Fruit fly (Drosophila melanogaster) whole organism: ENCODE measurements around the gene Cyp313a1.

Experiments used
- CG8478 ChIP-seq: fragments of >200 bp; optimal IDR thresholded peaks from 2 replicates; lab custom pipeline; 2018; ENCODE audit warnings: inconsistent platforms
- Dll ChIP-seq: fragments of >200 bp; optimal IDR thresholded peaks from 2 replicates; lab custom pipeline; 2017
- EcR ChIP-seq, 2 experiments: fragments of >200 bp; optimal IDR thresholded peaks; 2 replicates each; lab custom pipeline; 2017; ENCODE audit warnings: missing biosample characterization in 2 of 2, missing genetic modification characterization in 2 of 2, missing genetic modification reagents in 2 of 2
- pan ChIP-seq: fragments of >200 bp; optimal IDR thresholded peaks from 2 replicates; lab custom pipeline; 2017
- psq ChIP-seq: fragments of >200 bp; optimal IDR thresholded peaks from 2 replicates; lab custom pipeline; 2017
- usp ChIP-seq: fragments of >200 bp; optimal IDR thresholded peaks from 2 replicates; lab custom pipeline; 2017; ENCODE audit warnings: missing biosample characterization, missing genetic modification characterization, mixed read lengths

Cyp313a1 gene

DNA sequence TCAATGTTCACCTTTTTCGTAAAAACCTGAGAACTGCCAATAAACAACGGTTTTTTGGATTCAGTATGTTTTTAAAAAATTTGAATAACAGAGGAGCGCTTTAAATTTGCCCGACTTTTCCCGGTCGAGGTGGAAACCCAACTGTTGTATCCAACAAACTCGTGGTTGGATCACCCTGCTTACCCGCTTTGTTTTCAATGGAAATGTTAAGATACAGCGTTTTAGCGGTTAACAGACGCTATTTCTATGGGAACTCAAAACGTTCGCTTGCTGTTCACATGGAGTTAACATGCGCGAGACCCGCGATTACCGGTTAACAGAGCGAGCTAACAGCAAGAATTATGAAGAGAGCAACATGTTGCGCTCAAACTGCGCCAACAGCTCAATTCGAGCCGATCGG is 39.3 kb upstream of the Cyp313a1 start, which contains the start of gene cv-c:
Gene cv-c (minus strand): TSS at position 145 of the 400 bp plus-strand sequence.
- TF ChIP-seq EcR (GFP tag; optimal IDR thresholded peaks at IDR 0.05; lab: Kevin White, UChicago) (no peak), psq (lab: Kevin White, UChicago) (no peak)

DNA sequence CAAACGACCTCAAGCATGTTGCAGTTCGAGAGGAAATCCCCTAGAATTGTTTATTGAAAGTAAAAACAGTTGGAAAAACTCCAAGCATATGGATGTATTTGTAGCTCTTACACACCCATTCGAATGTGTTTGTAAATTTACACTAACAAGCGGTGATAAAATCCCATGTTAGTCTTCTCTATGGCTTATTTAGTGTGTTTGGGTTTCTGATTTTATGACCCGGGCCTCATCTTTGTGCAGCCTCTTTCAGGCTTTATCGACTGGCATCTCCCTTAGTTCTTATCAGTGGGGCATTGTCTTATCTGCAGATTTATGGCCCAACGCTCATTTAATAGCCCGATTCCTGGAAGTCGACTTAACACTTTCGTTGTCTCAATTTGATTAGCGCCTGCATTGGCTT is 38.9 kb upstream of the Cyp313a1 start:
- TF ChIP-seq psq (lab: Kevin White, UChicago) (no peak), pan (no peak), EcR (GFP tag; optimal IDR thresholded peaks at IDR 0.05; lab: Kevin White, UChicago) (no peak), usp (GFP tag; lab: Kevin White, UChicago) (no peak), Dll (lab: Kevin White, UChicago) (no peak), CG8478 (lab: Kevin White, UChicago) (no peak)

DNA sequence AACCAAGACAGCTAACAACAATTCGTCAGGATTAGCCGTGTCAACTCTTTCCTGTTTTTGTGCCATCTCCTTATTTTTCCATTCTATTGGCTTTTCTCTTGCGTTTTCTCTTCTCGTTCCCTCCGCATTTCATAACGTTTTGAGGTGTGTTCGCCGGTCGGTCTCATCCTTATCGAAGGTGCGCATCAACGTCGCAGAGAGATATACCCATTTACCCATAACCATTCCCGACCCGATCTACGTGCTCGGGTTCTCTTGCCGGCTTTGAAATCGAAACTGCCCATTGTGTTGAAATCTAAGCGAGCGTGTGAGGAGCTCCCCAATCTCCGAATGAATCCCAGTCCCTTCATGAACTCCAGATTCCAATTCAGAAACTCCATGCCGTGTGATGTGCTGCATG is 37.9 kb upstream of the Cyp313a1 start:
- TF ChIP-seq usp (GFP tag; lab: Kevin White, UChicago), result no peak
- no peak for TF ChIP-seq pan
- no peak for TF ChIP-seq psq (lab: Kevin White, UChicago)
- TF ChIP-seq CG8478 (lab: Kevin White, UChicago), result no peak
- no peak for TF ChIP-seq EcR (GFP tag; optimal IDR thresholded peaks at IDR 0.05; lab: Kevin White, UChicago)
- no peak for TF ChIP-seq Dll (lab: Kevin White, UChicago)

DNA sequence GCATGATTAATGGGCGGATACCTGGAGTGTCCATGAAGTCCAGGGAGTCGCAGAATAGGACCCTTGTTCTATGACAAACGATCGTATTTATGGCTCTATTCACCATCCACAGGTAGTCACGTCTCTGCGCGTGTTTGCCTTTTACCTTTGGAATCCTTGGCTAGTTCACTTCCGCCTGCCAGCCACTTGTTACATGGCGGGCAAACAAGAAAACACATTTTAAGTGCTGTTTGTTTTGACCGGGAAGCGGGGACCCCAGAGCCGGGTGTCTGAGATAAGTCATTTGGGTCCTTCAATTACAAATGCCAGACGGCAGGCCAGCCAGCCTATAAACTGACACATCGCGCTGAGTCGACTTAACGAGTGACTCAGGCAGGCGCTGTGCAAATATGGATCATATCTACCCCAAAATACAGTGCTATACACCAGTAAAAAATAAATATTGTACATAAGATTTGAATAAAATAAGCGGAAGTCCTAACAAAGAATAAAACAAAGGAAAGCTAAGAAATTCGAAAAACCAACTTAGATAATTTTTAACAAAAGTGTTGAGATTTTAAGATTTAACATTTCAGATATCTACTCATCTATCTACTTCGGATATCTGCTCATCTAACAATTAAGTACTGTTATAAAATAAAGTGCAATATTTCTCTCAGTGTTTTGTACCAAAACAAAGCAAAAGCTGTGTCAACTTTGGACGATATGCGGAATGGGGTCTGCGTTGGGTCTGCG is 36.1 kb upstream of the Cyp313a1 start:
- TF ChIP-seq Dll (lab: Kevin White, UChicago) (no peak), CG8478 (lab: Kevin White, UChicago) (no peak), psq (lab: Kevin White, UChicago) (no peak), pan (no peak), EcR (GFP tag; optimal IDR thresholded peaks at IDR 0.05; lab: Kevin White, UChicago) (no peak), usp (GFP tag; lab: Kevin White, UChicago) (no peak)

DNA sequence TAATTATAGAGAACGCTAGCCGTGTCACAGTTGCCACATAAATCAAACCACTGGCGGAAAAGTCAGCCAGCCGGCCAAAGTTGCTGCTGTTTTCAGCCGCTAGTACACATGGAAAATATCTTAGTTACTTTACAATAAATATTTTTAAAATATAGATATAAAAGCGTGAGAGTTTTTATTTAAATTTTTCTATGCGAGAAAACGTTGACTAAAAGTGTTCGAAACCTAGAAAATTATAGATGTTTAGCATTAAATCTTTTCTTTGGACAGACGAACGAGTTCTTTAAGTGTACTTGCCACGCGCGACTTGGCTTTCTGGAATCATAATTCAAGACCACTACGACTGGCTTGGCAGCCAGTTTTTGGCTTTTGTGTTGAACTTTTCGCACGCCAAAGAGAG is 34.4 kb upstream of the Cyp313a1 start:
- TF ChIP-seq CG8478 (lab: Kevin White, UChicago) (no peak), psq (lab: Kevin White, UChicago) (no peak), Dll (lab: Kevin White, UChicago) (no peak), EcR (GFP tag; optimal IDR thresholded peaks at IDR 0.05; lab: Kevin White, UChicago) (no peak), pan (no peak), usp (GFP tag; lab: Kevin White, UChicago) (no peak)

DNA sequence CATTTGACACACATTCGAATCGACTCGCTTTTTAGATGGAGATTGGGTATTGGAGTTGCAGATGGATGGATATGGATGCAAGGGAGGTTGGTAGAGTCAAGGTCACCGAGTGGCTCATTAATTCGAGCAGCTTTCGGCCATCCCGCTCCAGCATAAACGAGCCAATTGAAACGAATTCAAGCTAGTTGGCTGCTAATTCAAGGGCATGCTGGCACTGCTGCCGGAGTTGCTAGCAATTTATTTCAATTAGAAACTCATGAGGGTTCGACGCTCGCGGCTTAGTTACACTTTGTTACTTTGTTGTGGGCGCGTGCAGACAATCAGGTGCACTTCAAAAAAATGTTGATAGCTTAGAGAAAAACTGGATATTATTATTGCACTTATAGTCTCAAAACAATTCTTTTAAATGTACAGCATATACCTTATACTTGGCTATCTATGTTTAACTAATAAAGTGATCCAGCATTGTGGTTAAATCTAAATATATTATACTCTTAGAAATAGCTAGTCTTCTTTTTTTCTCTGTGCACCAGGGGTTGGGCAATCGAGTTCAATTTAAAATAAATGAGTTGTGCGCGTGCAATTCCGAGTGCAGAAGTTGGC is 28.5 kb upstream of the Cyp313a1 start:
- TF ChIP-seq EcR (GFP tag; optimal IDR thresholded peaks at IDR 0.05; lab: Kevin White, UChicago) (no peak), psq (lab: Kevin White, UChicago) (no peak), pan (no peak), Dll (lab: Kevin White, UChicago) (no peak), CG8478 (lab: Kevin White, UChicago) (no peak), usp (GFP tag; lab: Kevin White, UChicago) (no peak)

DNA sequence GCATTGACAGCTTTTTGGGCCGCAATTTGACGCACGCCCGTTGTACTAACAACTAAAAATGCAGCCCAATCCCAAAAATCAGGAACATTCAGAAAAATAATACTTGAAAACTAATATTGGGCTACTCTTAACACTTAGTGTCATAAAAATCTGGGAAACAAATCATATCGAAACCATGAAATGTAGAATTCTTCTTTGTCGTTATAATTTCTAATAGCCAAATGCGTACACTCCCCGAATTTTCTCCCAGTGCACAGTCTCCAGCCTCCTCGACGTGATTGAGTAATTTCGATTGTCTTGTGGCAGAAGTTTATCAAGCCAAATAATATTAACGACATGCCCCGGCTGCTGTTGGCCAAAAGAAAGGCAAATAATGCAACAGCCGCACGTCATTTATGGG is 26.9 kb upstream of the Cyp313a1 start:
- TF ChIP-seq psq (lab: Kevin White, UChicago) (no peak), usp (GFP tag; lab: Kevin White, UChicago) (no peak), CG8478 (lab: Kevin White, UChicago) (no peak), Dll (lab: Kevin White, UChicago) (no peak), EcR (GFP tag; optimal IDR thresholded peaks at IDR 0.05; lab: Kevin White, UChicago) (no peak), pan (no peak)

DNA sequence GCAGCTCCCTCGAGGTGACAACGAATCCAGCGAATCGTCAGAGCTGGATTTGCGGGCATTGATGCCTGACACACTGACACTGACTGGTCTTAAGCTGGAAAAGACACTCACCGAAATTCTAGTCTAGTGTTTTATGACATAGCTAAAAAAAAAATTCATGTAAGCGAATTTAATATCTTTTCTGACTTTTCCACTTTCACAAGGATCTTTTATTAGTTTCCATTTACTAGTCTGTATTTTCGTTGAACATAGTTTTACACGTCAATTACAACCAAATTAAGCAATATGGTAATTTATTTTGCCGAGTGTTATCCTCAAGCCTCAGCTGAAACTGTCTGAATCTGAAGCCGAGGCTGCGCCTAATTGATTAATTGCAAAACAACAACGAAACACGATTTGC is 24.5 kb upstream of the Cyp313a1 start:
- no peak for TF ChIP-seq usp (GFP tag; lab: Kevin White, UChicago)
- TF ChIP-seq Dll (lab: Kevin White, UChicago), result no peak
- TF ChIP-seq psq (lab: Kevin White, UChicago), result no peak
- no peak for TF ChIP-seq EcR (GFP tag; optimal IDR thresholded peaks at IDR 0.05; lab: Kevin White, UChicago)
- TF ChIP-seq CG8478 (lab: Kevin White, UChicago), result no peak
- TF ChIP-seq pan, result no peak

DNA sequence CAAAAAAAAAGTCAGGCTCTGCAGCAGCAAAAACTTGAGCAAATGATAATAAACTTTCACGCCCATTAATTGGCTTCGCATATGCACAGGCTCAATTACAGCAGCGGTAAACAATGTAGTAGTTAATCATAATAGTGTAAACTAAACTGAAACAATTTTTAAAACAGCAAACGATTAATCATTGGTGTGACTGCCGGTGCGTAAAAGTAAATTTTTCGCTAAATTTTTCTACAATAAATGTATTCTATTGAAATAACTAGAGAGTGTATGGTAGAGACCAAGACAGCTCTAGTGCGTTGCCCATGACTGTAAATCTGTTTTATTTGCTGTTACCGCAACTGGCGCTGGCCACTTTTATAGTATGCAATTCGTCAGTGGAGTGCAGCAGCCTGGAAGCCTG is 22.8 kb upstream of the Cyp313a1 start:
- TF ChIP-seq psq (lab: Kevin White, UChicago) (no peak), pan (no peak), usp (GFP tag; lab: Kevin White, UChicago) (no peak), CG8478 (lab: Kevin White, UChicago) (no peak), EcR (GFP tag; optimal IDR thresholded peaks at IDR 0.05; lab: Kevin White, UChicago) (no peak), Dll (lab: Kevin White, UChicago) (no peak)

DNA sequence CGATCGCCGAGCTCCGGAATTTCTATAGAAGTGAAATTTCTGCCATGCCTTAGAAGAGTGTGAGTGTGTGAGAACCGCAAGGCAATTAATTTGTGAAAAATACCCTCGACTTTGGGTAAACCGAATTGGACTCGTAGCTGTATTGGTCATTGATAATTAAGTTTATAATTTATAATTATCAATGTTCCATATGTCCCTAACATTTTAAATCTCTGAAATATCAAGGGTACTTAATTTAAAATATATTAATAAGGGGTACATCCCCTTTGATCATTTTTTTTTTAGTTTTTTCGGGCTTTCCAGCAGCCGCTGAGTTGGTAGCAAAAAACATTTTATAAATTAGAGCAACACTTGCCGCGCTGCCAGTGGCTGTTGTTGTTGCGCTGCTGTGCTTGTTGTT is 15.7 kb upstream of the Cyp313a1 start:
- TF ChIP-seq CG8478 (lab: Kevin White, UChicago) (no peak), Dll (lab: Kevin White, UChicago) (no peak)

DNA sequence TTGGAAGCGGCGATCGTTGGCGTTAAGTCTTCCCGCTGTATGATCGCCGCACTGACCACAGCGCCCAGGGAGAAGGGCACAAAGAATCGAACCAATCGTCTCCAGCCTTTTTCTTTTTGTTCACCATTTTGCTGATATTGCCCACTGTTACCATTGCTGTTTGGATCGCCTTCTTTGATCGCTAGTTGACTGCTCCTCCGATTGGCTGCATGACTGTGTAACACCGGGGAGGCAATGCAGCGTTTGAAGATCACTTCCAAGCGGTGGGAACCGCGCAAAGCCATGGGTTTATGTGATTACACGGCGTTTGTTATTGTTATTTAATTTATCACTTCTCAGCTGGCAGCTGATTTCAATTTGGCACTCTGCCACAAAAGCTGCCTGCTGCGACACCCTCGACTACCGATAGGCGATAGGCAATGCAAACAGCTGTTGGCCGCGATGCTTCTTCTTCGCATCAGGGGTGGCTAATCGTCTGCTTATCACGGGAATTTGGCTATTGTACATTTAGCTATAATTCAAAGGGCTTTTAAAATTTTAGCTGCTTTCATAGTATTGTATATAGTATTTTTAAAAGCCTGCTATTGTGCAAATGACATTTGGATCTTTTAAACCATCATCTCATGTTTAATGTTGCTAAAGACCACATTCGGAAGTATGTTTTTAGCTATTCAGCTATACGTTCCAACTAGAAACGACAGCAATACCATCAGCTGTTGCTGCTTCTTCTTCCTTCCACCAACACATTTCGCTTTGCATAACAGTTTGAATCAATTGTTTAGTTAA is 9.5 kb upstream of the Cyp313a1 start, which contains the start of the genes HtrA2 and mRpL11:
Gene HtrA2 (minus strand): TSS at position 590 of the 786 bp plus-strand sequence.
Gene mRpL11 (plus strand): TSS at position 716 of the 786 bp plus-strand sequence.
- no peak for TF ChIP-seq EcR (GFP tag; optimal IDR thresholded peaks at IDR 0.05; lab: Kevin White, UChicago)
- no peak for TF ChIP-seq usp (GFP tag; lab: Kevin White, UChicago)
